5 fruit fly cellular contexts compared by ENCODE assay signal in the genomic region with DNA sequence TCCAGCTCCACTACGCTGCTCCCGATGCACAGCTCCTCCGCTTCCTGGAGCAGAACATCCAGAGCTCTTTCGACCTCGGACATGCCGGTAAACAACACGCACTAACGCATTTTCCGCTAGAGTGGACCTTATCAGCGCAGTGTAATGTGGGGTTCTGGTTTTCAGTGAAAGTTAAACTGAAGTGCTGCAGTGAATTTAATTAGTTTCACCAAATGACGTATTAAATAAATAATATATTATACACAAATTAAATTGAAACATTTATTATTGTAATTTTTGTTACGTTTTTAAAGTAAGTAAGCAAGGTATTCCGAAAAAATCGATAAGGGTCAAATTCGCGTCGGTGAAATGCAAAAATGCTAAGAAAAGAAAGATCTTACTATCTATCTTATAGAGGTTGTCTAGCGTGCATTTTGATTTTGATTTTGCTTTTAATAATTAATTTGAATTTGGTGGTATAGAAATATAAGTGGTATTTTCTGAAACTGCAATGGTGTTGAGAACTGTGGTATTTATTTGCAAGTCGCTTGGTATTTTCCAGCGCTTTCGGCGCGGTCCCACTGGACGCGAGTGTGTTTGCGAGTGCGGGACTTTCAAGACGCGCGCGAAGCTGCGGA.
TF ChIP-seq lines count a peak whose summit lies in the region.

A gene (minus strand): TSS at position 107 of the 617 bp plus-strand sequence.
A gene (plus strand): TSS at position 594 of the 617 bp plus-strand sequence.

TF ChIP-seq in whole organism, adult, 20 proteins besides CTCF, POLR2A, EP300 and RAD21 (continued from another document):
- TF ChIP-seq CG5204 (GFP tag; optimal IDR thresholded peaks at IDR 0.05; lab: Kevin White, UChicago): peak; percentile 20
- no peak for TF ChIP-seq CG33017 (tag; optimal IDR thresholded peaks at IDR 0.05; lab: Kevin White, UChicago)
- no peak for TF ChIP-seq Hr96 (GFP tag; optimal IDR thresholded peaks at IDR 0.05; lab: Kevin White, UChicago)

TF ChIP-seq in whole organism, embryonic, 481 proteins besides CTCF, POLR2A, EP300 and RAD21 (continued from another document and continues in another):
- TF ChIP-seq p53 (GFP tag; optimal IDR thresholded peaks at IDR 0.05; lab: Kevin White, UChicago) (no peak), schlank (tag; optimal IDR thresholded peaks at IDR 0.05; lab: Kevin White, UChicago) (no peak), CG18011 (GFP tag; optimal IDR thresholded peaks at IDR 0.05; lab: Kevin White, UChicago) (no peak), esg (GFP tag; conservative IDR thresholded peaks at IDR 0.05; lab: Robert Waterston, UW) (peak; percentile 72), Meics (GFP tag; optimal IDR thresholded peaks at IDR 0.05; lab: Kevin White, UChicago) (peak; percentile 72), CG3065 (GFP tag; optimal IDR thresholded peaks at IDR 0.05; lab: Kevin White, UChicago) (no peak), CG4424 (GFP tag; optimal IDR thresholded peaks at IDR 0.05; lab: Kevin White, UChicago) (peak; percentile 48), kah (GFP tag; optimal IDR thresholded peaks at IDR 0.05; lab: Kevin White, UChicago) (peak; percentile 18), CG6175 (GFP tag; IDR thresholded peaks at IDR 0.05; lab: Robert Waterston, UW) (no peak), az2 (GFP tag; optimal IDR thresholded peaks at IDR 0.05; lab: Kevin White, UChicago) (no peak), Nf-YC (tag; optimal IDR thresholded peaks at IDR 0.05; lab: Kevin White, UChicago) (peak; percentile 19), gsb (GFP tag; IDR thresholded peaks at IDR 0.05; lab: Robert Waterston, UW) (peak; percentile 23; the same call in 1 of the 2 replicates), Camta (GFP tag; optimal IDR thresholded peaks at IDR 0.05; lab: Kevin White, UChicago) (no peak), CG10431 (GFP tag; optimal IDR thresholded peaks at IDR 0.05; lab: Kevin White, UChicago) (no peak), CG18599 (GFP tag; optimal IDR thresholded peaks at IDR 0.05; lab: Kevin White, UChicago) (peak; percentile 87), CG8944 (GFP tag; optimal IDR thresholded peaks at IDR 0.05; lab: Kevin White, UChicago) (no peak), NK7.1 (GFP tag; optimal IDR thresholded peaks at IDR 0.05; lab: Kevin White, UChicago) (no peak), D19B (GFP tag; optimal IDR thresholded peaks at IDR 0.05; lab: Kevin White, UChicago) (peak; percentile 18), hbn (GFP tag; IDR thresholded peaks at IDR 0.05; lab: Robert Waterston, UW; ENCODE audit: partially characterized antibody) (no peak), Neu2 (GFP tag; optimal IDR thresholded peaks at IDR 0.05; lab: Kevin White, UChicago; ENCODE audit: borderline replicate concordance) (no peak), usp (GFP tag; optimal IDR thresholded peaks at IDR 0.05; lab: Kevin White, UChicago) (no peak), mam (GFP tag; optimal IDR thresholded peaks at IDR 0.05; lab: Kevin White, UChicago) (peak; percentile 19), BEAF-32 (GFP tag; optimal IDR thresholded peaks at IDR 0.05; lab: Kevin White, UChicago) (peak; percentile 5), ttk (GFP tag; IDR thresholded peaks at IDR 0.05; lab: Robert Waterston, UW) (no peak; the same call in 1 of the 2 replicates), bab2 (GFP tag; optimal IDR thresholded peaks at IDR 0.05; lab: Kevin White, UChicago) (no peak), CG14667 (GFP tag; IDR thresholded peaks at IDR 0.05; lab: Robert Waterston, UW) (peak; percentile 45), CG1603 (tag; optimal IDR thresholded peaks at IDR 0.05; lab: Kevin White, UChicago) (no peak), CG10959 (GFP tag; IDR thresholded peaks at IDR 0.05; lab: Robert Waterston, UW) (no peak; the same call in 1 of the 2 replicates), wek (GFP tag; optimal IDR thresholded peaks at IDR 0.05; lab: Kevin White, UChicago) (no peak), h (optimal IDR thresholded peaks at IDR 0.05; lab: Kevin White, UChicago) (no peak)

TF ChIP-seq in whole organism, prepupa, 60 proteins besides CTCF, POLR2A, EP300 and RAD21 (continued from another document and continues in another):
- TF ChIP-seq CG10669 (GFP tag; optimal IDR thresholded peaks at IDR 0.05; lab: Kevin White, UChicago): peak; percentile 78
- 0 out of 2 replicates have a peak, but pooled peaks have one; percentile 18 for TF ChIP-seq CG15336 (GFP tag; IDR thresholded peaks at IDR 0.05; lab: Robert Waterston, UW)
- peak; percentile 81 for TF ChIP-seq Blimp-1 (GFP tag; optimal IDR thresholded peaks at IDR 0.05; lab: Kevin White, UChicago)
- peak; percentile 26 for TF ChIP-seq CG6276 (GFP tag; optimal IDR thresholded peaks at IDR 0.05; lab: Kevin White, UChicago)
- no peak for TF ChIP-seq fkh (GFP tag; optimal IDR thresholded peaks at IDR 0.05; lab: Kevin White, UChicago)
- TF ChIP-seq CG7368 (GFP tag; optimal IDR thresholded peaks at IDR 0.05; lab: Kevin White, UChicago): peak; percentile 56
- TF ChIP-seq Sox14 (GFP tag; optimal IDR thresholded peaks at IDR 0.05; lab: Kevin White, UChicago): peak; percentile 23
- TF ChIP-seq CG3919 (GFP tag; optimal IDR thresholded peaks at IDR 0.05; lab: Kevin White, UChicago): peak; percentile 89
- no peak for TF ChIP-seq dac (GFP tag; optimal IDR thresholded peaks at IDR 0.05; lab: Kevin White, UChicago)
- peak; percentile 10 for TF ChIP-seq fd85E (GFP tag; optimal IDR thresholded peaks at IDR 0.05; lab: Kevin White, UChicago)
- no peak for TF ChIP-seq fd59A (GFP tag; optimal IDR thresholded peaks at IDR 0.05; lab: Kevin White, UChicago)
- peak; percentile 48 for TF ChIP-seq CG6854 (GFP tag; optimal IDR thresholded peaks at IDR 0.05; lab: Kevin White, UChicago)
- TF ChIP-seq CG6808 (GFP tag; optimal IDR thresholded peaks at IDR 0.05; lab: Kevin White, UChicago): peak; percentile 36
- TF ChIP-seq Smox (GFP tag; optimal IDR thresholded peaks at IDR 0.05; lab: Kevin White, UChicago): no peak
- peak; percentile 38; the same call in 2 of the 3 replicates for TF ChIP-seq CG8119 (GFP tag; IDR thresholded peaks at IDR 0.05; lab: Robert Waterston, UW)
- TF ChIP-seq pdm3 (GFP tag; optimal IDR thresholded peaks at IDR 0.05; lab: Kevin White, UChicago): peak; percentile 49
- peak; percentile 28 for TF ChIP-seq CG9139 (GFP tag; optimal IDR thresholded peaks at IDR 0.05; lab: Kevin White, UChicago)
- peak in 1 of 2 experiments; percentile 34 for TF ChIP-seq salr (GFP tag; optimal IDR thresholded peaks at IDR 0.05; lab: Kevin White, UChicago)
- no peak for TF ChIP-seq Sox15 (GFP tag; optimal IDR thresholded peaks at IDR 0.05; lab: Kevin White, UChicago)
- TF ChIP-seq eg (GFP tag; IDR thresholded peaks at IDR 0.05; lab: Robert Waterston, UW): peak; percentile 87
- no peak for TF ChIP-seq vri (GFP tag; optimal IDR thresholded peaks at IDR 0.05; lab: Kevin White, UChicago)
- TF ChIP-seq CG34406 (GFP tag; optimal IDR thresholded peaks at IDR 0.05; lab: Kevin White, UChicago): no peak
- no peak for TF ChIP-seq CG10631 (GFP tag; optimal IDR thresholded peaks at IDR 0.05; lab: Kevin White, UChicago)
- peak; percentile 76 for TF ChIP-seq CG11762 (GFP tag; optimal IDR thresholded peaks at IDR 0.05; lab: Kevin White, UChicago; ENCODE audit: insufficient read depth)
- no peak for TF ChIP-seq Gug (GFP tag; IDR thresholded peaks at IDR 0.05; lab: Robert Waterston, UW)
- peak; percentile 81 for TF ChIP-seq svp (GFP tag; lab: Kevin White, UChicago)
- no peak for TF ChIP-seq Ets21C (GFP tag; optimal IDR thresholded peaks at IDR 0.05; lab: Kevin White, UChicago)
- TF ChIP-seq dsx (GFP tag; optimal IDR thresholded peaks at IDR 0.05; lab: Kevin White, UChicago; ENCODE audit: poor library complexity, severe bottlenecking): no peak
- peak; percentile 42 for TF ChIP-seq achi (GFP tag; optimal IDR thresholded peaks at IDR 0.05; lab: Kevin White, UChicago)
- TF ChIP-seq OdsH (GFP tag; optimal IDR thresholded peaks at IDR 0.05; lab: Kevin White, UChicago): peak; percentile 51
- no peak for TF ChIP-seq Hr38 (GFP tag; optimal IDR thresholded peaks at IDR 0.05; lab: Kevin White, UChicago)

TF ChIP-seq in whole organism, pupa, 21 proteins besides CTCF, POLR2A, EP300 and RAD21 (continued from another document):
- TF ChIP-seq Pif1A (GFP tag; optimal IDR thresholded peaks at IDR 0.05; lab: Kevin White, UChicago) (peak; percentile 80), rn (GFP tag; IDR thresholded peaks at IDR 0.05; lab: Robert Waterston, UW) (peak; percentile 52)

TF ChIP-seq in whole organism, wandering third instar larva, 38 proteins besides CTCF, POLR2A, EP300 and RAD21 (continued from another document):
- TF ChIP-seq Rel (GFP tag; optimal IDR thresholded peaks at IDR 0.05; lab: Kevin White, UChicago) (no peak), Rel (tag; optimal IDR thresholded peaks at IDR 0.05; lab: Kevin White, UChicago) (peak; percentile 16), brk (GFP tag; optimal IDR thresholded peaks at IDR 0.05; lab: Kevin White, UChicago) (no peak), Jra (GFP tag; optimal IDR thresholded peaks at IDR 0.05; lab: Kevin White, UChicago) (no peak), dsf (GFP tag; optimal IDR thresholded peaks at IDR 0.05; lab: Kevin White, UChicago; ENCODE audit: borderline replicate concordance) (no peak), Sp1 (GFP tag; optimal IDR thresholded peaks at IDR 0.05; lab: Kevin White, UChicago) (peak; percentile 25), h (GFP tag; optimal IDR thresholded peaks at IDR 0.05; lab: Kevin White, UChicago) (peak; percentile 44), Myc (optimal IDR thresholded peaks at IDR 0.05; lab: Kevin White, UChicago) (no peak), Hr83 (GFP tag; optimal IDR thresholded peaks at IDR 0.05; lab: Kevin White, UChicago; ENCODE audit: poor library complexity, severe bottlenecking) (peak; percentile 77), pan (optimal IDR thresholded peaks at IDR 0.05; lab: Kevin White, UChicago) (no peak), foxo (GFP tag; optimal IDR thresholded peaks at IDR 0.05; lab: Kevin White, UChicago) (no peak), Vsx2 (GFP tag; optimal IDR thresholded peaks at IDR 0.05; lab: Kevin White, UChicago; ENCODE audit: partially characterized antibody) (no peak), GATAd (GFP tag; optimal IDR thresholded peaks at IDR 0.05; lab: Kevin White, UChicago) (no peak)
